Worm (Caenorhabditis elegans): ENCODE results near the gene srx-101.

DNA sequence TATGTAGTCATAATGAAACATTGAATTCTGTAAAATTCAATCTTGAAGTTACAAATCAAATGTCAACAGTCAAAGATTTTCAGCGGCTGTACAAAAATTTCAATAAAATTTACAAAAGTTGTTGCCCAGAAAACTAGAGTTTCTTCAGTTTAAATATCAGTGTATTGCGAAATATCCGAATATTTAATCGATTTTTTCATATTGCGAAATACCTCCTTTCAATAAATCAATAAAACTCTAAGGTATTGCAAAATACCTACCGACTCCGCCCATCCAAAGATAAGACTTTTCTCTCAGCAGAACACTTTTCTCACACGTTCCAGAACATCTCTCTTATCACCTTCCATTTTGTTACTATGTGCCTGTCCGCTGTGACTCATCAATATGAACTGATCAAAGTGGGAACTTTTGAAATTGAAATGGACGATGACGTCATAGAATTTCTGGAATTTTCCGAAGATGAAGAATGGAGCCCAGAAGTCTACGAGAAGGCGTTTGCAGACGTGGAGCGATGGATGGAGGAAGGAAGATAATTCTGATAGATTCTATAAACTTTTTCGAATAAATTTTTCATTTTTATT, 6.0 kb downstream of the srx-101 start:
- TF ChIP-seq skn-1 (tag; optimal IDR thresholded peaks at IDR 0.05): no peak
- TF ChIP-seq lin-13 (GFP tag; optimal IDR thresholded peaks at IDR 0.05): no peak
- no peak for TF ChIP-seq ama-1 (optimal IDR thresholded peaks at IDR 0.05)
- no peak for TF ChIP-seq nhr-11 (tag; optimal IDR thresholded peaks at IDR 0.05)
- no peak for TF ChIP-seq F13H6.1 (tag; optimal IDR thresholded peaks at IDR 0.05)
- TF ChIP-seq C34F6.9 (tag; optimal IDR thresholded peaks at IDR 0.05): no peak
- TF ChIP-seq lin-39 (tag; optimal IDR thresholded peaks at IDR 0.05): no peak
- no peak for TF ChIP-seq blmp-1 (tag; optimal IDR thresholded peaks at IDR 0.05; ENCODE audit: insufficient read depth)
- no peak for TF ChIP-seq R02D3.7 (tag; optimal IDR thresholded peaks at IDR 0.05)
- TF ChIP-seq lsy-2 (tag; optimal IDR thresholded peaks at IDR 0.05): no peak
- no peak for TF ChIP-seq ceh-16 (tag; optimal IDR thresholded peaks at IDR 0.05)

Data from whole organism, L2 larva.